Fruit fly (Drosophila melanogaster): ENCODE results near the gene CG10561.
A peak's percentile ranks its signal among the peaks of the same experiment; 100 is the strongest.

CG10561 gene

dm6 chr2L:19140984-19141262 is 26.7 kb downstream of the CG10561 start (continued):
- TF ChIP-seq nmo (GFP tag; optimal IDR thresholded peaks at IDR 0.05) (peak; percentile 25), unpg (GFP tag; optimal IDR thresholded peaks at IDR 0.05) (peak; percentile 31), CG34376 (GFP tag; optimal IDR thresholded peaks at IDR 0.05) (peak; percentile 12), CG33557 (GFP tag; optimal IDR thresholded peaks at IDR 0.05) (no peak), rib (GFP tag; IDR thresholded peaks at IDR 0.05) (0 out of 2 replicates have a peak, but pooled peaks have one; percentile 27), Trl (optimal IDR thresholded peaks at IDR 0.05) (no peak), Trl (GFP tag; optimal IDR thresholded peaks at IDR 0.05) (no peak), ken (GFP tag; IDR thresholded peaks at IDR 0.05) (no peak), CG4404 (GFP tag; IDR thresholded peaks at IDR 0.05) (peak; percentile 54), vfl (GFP tag; optimal IDR thresholded peaks at IDR 0.05) (no peak), CG7839 (tag; optimal IDR thresholded peaks at IDR 0.05) (peak; percentile 65), slp2 (GFP tag; optimal IDR thresholded peaks at IDR 0.05) (no peak), CG13624 (GFP tag; optimal IDR thresholded peaks at IDR 0.05) (peak; percentile 66), klu (GFP tag; IDR thresholded peaks at IDR 0.05) (no peak), CG5245 (GFP tag; optimal IDR thresholded peaks at IDR 0.05) (peak; percentile 37), Eip74EF (GFP tag; optimal IDR thresholded peaks at IDR 0.05) (peak in 1 of 2 experiments; percentile 19), ash1 (GFP tag; optimal IDR thresholded peaks at IDR 0.05) (no peak), vvl (GFP tag; IDR thresholded peaks at IDR 0.05) (peak; percentile 24; the same call in 1 of the 2 replicates), CG12104 (GFP tag; optimal IDR thresholded peaks at IDR 0.05) (no peak), sna (GFP tag; IDR thresholded peaks at IDR 0.05; ENCODE audit: partially characterized antibody) (no peak), dmrt99B (tag; optimal IDR thresholded peaks at IDR 0.05) (peak; percentile 19), ranshi (GFP tag; IDR thresholded peaks at IDR 0.05) (peak; percentile 64), Fer3 (tag; optimal IDR thresholded peaks at IDR 0.05) (peak; percentile 9), CG11504 (tag; optimal IDR thresholded peaks at IDR 0.05) (peak; percentile 57), Meics (GFP tag; optimal IDR thresholded peaks at IDR 0.05) (peak; percentile 56), Atf-2 (GFP tag; optimal IDR thresholded peaks at IDR 0.05) (no peak), bcd (GFP tag; optimal IDR thresholded peaks at IDR 0.05) (peak; percentile 26), CG16779 (GFP tag; IDR thresholded peaks at IDR 0.05) (0 out of 2 replicates have a peak, but pooled peaks have one; percentile 4), exex (tag; optimal IDR thresholded peaks at IDR 0.05) (no peak), dan (GFP tag; IDR thresholded peaks at IDR 0.05) (no peak), CG2199 (GFP tag; IDR thresholded peaks at IDR 0.05) (no peak), yki (optimal IDR thresholded peaks at IDR 0.05) (no peak), CG16815 (GFP tag; optimal IDR thresholded peaks at IDR 0.05) (peak; percentile 44), CG7556 (GFP tag; optimal IDR thresholded peaks at IDR 0.05) (peak; percentile 30), Rfx (GFP tag; IDR thresholded peaks at IDR 0.05) (peak; percentile 65), caup (GFP tag; optimal IDR thresholded peaks at IDR 0.05; ENCODE audit: severe bottlenecking) (peak; percentile 56), CG3847 (GFP tag; IDR thresholded peaks at IDR 0.05) (peak; percentile 26; the same call in 1 of the 2 replicates), CG3281 (GFP tag; optimal IDR thresholded peaks at IDR 0.05) (peak; percentile 60), Gug (GFP tag; IDR thresholded peaks at IDR 0.05) (peak; percentile 27; the same call in 1 of the 4 replicates), dpn (GFP tag; optimal IDR thresholded peaks at IDR 0.05) (peak in 1 of 2 experiments; percentile 0), phol (tag; optimal IDR thresholded peaks at IDR 0.05) (peak; percentile 13), Med (GFP tag) (peak; percentile 91), CG31224 (GFP tag; IDR thresholded peaks at IDR 0.05) (0 out of 2 replicates have a peak, but pooled peaks have one; percentile 14), CG12219 (GFP tag; optimal IDR thresholded peaks at IDR 0.05) (peak; percentile 2), Abd-B (GFP tag; optimal IDR thresholded peaks at IDR 0.05) (no peak), pho (GFP tag; optimal IDR thresholded peaks at IDR 0.05) (peak; percentile 39), zfh2 (GFP tag; optimal IDR thresholded peaks at IDR 0.05) (peak; percentile 61), Spps (tag; optimal IDR thresholded peaks at IDR 0.05) (no peak), CG3995 (GFP tag; optimal IDR thresholded peaks at IDR 0.05) (no peak), Hsf (GFP tag; optimal IDR thresholded peaks at IDR 0.05) (peak; percentile 44), Pdp1 (GFP tag; optimal IDR thresholded peaks at IDR 0.05) (peak in 1 of 2 experiments; percentile 39), CG9817 (tag; optimal IDR thresholded peaks at IDR 0.05) (peak; percentile 30)

Data from whole organism, embryonic.